Fruit fly (Drosophila melanogaster) whole organism: ENCODE measurements around the gene toe.

ENCODE experiments used
- CG8478 ChIP-seq: fragments of >200 bp; optimal IDR thresholded peaks from 2 replicates; lab custom pipeline; 2018; ENCODE audit warnings: inconsistent platforms
- Dll ChIP-seq: fragments of >200 bp; optimal IDR thresholded peaks from 2 replicates; lab custom pipeline; 2017
- EcR ChIP-seq, 2 experiments: fragments of >200 bp; optimal IDR thresholded peaks; 2 replicates each; lab custom pipeline; 2017; ENCODE audit warnings: missing biosample characterization in 2 of 2, missing genetic modification characterization in 2 of 2, missing genetic modification reagents in 2 of 2
- pan ChIP-seq: fragments of >200 bp; optimal IDR thresholded peaks from 2 replicates; lab custom pipeline; 2017
- psq ChIP-seq: fragments of >200 bp; optimal IDR thresholded peaks from 2 replicates; lab custom pipeline; 2017
- usp ChIP-seq: fragments of >200 bp; optimal IDR thresholded peaks from 2 replicates; lab custom pipeline; 2017; ENCODE audit warnings: missing biosample characterization, missing genetic modification characterization, mixed read lengths

toe gene

DNA sequence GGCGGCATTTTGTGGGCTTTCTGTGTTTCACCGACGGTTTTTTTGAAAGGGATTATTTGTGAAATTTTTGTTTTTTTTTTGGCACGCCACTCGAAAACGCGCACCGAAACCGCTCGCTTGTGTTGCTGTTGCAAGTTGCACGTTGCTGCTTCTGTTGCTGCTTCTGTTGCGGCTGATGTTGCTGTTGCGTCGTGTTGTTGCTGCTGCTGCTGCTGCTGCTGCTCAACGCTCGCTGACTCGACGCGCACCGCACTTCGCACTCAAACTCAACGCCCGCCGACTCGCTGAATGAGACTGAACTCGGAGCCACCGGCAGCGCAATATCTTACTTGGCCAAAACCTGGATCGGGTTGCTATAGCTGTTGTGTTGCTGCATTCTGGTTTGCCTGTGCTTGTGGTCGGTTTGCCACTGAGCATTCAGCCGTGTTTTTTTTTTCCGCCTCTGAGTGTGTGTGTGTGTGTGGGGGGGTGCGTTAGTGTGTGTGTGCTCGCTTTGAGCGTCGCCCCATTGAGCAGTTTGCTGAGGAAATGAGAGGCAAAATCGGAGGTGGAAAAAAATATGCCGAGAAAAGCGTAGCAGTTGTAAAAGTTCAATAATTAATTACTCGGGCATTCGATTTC, at the start of gene toe:
TSS of gene toe (minus strand) at position 277 of the 621 bp plus-strand sequence.
- TF ChIP-seq psq (lab: Kevin White, UChicago) (no peak), pan (lab: Kevin White, UChicago) (no peak), EcR (GFP tag; optimal IDR thresholded peaks at IDR 0.05; lab: Kevin White, UChicago) (no peak), CG8478 (lab: Kevin White, UChicago) (no peak)

DNA sequence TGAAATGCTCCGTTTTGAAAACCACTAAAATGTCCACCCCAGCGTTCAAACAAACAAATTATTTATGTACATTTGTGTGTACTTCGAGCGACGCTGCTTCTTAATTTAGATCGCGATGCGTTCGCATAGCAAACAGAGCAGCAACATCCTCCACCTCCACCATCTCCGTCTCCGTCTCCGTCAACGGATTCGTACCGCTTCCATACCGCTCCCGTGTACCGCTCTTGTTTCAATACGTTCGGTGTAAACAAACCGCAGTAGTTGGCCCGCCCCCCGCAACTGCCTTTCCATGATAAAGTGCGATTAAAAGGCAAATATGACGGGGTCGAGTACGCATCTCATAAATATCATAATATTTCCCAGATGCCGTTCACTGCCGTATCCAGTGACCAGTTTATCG, 49.8 kb upstream of the toe start, which contains the start of gene CG33725:
TSS of gene CG33725 (plus strand) at position 364 of the 400 bp plus-strand sequence.
- TF ChIP-seq pan (lab: Kevin White, UChicago): no peak
- TF ChIP-seq Dll (lab: Kevin White, UChicago): no peak
- no peak for TF ChIP-seq EcR (GFP tag; optimal IDR thresholded peaks at IDR 0.05; lab: Kevin White, UChicago)
- no peak for TF ChIP-seq CG8478 (lab: Kevin White, UChicago)
- TF ChIP-seq usp (GFP tag; lab: Kevin White, UChicago): no peak
- TF ChIP-seq psq (lab: Kevin White, UChicago): no peak

- TF ChIP-seq EcR (GFP tag; optimal IDR thresholded peaks at IDR 0.05; lab: Kevin White, UChicago): no peak
- TF ChIP-seq usp (GFP tag; lab: Kevin White, UChicago): no peak
- no peak for TF ChIP-seq CG8478 (lab: Kevin White, UChicago)
- no peak for TF ChIP-seq Dll (lab: Kevin White, UChicago)
- TF ChIP-seq pan (lab: Kevin White, UChicago): no peak
- no peak for TF ChIP-seq psq (lab: Kevin White, UChicago)
Observed at dm6 chr3L:12478229-12478628, 45.8 kb upstream of the toe start.

DNA sequence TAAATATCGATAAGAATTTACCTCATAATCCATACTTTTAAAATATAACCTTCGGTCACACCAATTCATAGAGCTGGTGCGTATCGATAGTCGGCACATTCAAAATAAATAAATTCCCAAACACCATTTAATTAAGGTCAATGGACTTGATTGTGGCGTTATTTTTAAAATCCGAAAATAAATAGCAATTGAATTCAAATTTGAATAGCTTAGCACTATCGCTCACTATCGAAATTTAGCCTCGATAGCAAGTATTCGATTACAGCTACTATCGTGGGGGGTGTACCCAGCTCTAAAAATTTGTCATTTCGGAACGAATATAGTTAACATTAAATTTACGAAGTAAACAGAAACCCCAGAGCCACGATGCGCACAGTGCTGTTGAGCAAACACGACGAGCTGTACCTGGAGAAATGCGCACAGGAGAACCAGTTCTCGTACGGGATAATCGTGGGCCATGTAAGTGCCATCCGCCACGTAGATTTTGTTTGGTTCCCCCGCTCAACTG, 39.1 kb upstream of the toe start, which contains the start of gene CG10616:
TSS of gene CG10616 (plus strand) at position 258 of the 508 bp plus-strand sequence.
- TF ChIP-seq pan (lab: Kevin White, UChicago): no peak
- TF ChIP-seq CG8478 (lab: Kevin White, UChicago): no peak
- no peak for TF ChIP-seq Dll (lab: Kevin White, UChicago)
- TF ChIP-seq usp (GFP tag; lab: Kevin White, UChicago): no peak
- TF ChIP-seq psq (lab: Kevin White, UChicago): peak; percentile 51
- TF ChIP-seq EcR (GFP tag; optimal IDR thresholded peaks at IDR 0.05; lab: Kevin White, UChicago): no peak

DNA sequence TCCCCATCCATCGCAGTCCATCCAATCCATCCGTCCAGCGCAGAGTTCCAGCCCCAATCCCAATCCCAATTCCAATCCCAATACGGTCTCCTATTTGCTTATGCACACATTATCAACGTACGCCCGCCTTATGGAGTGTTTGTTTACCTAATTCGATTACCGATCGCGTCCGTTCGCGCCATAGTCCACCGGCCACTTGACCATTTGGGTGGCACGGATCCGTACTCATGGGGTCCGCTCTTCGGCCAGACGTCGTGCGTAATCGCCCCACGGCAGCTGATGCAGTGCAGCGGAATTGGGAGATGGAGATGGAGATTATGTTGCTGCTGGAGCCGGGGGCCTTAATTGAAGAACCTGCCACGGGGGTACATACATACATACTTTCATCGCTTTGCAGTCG, 38.0 kb upstream of the toe start:
- TF ChIP-seq usp (GFP tag; lab: Kevin White, UChicago) (no peak), pan (lab: Kevin White, UChicago) (no peak), EcR (GFP tag; optimal IDR thresholded peaks at IDR 0.05; lab: Kevin White, UChicago) (no peak), CG8478 (lab: Kevin White, UChicago) (no peak), psq (lab: Kevin White, UChicago) (no peak), Dll (lab: Kevin White, UChicago) (no peak)

dm6 chr3L:12469684-12470083, 37.2 kb upstream of the toe start, which contains the start of gene CG32102:
Gene CG32102 (minus strand): TSS chr3L:12469784.
- no peak for TF ChIP-seq EcR (GFP tag; optimal IDR thresholded peaks at IDR 0.05; lab: Kevin White, UChicago)
- no peak for TF ChIP-seq Dll (lab: Kevin White, UChicago)
- no peak for TF ChIP-seq CG8478 (lab: Kevin White, UChicago)

- no peak for TF ChIP-seq pan (lab: Kevin White, UChicago)
- TF ChIP-seq usp (GFP tag; lab: Kevin White, UChicago): no peak
- TF ChIP-seq CG8478 (lab: Kevin White, UChicago): peak; percentile 94
- peak; percentile 34 for TF ChIP-seq Dll (lab: Kevin White, UChicago)
Observed at dm6 chr3L:12468016-12468415, 35.5 kb upstream of the toe start, which contains the start of gene eyg. Gene eyg (minus strand): TSS chr3L:12468021.

- TF ChIP-seq usp (GFP tag; lab: Kevin White, UChicago): no peak
- no peak for TF ChIP-seq CG8478 (lab: Kevin White, UChicago)
- no peak for TF ChIP-seq pan (lab: Kevin White, UChicago)
- TF ChIP-seq psq (lab: Kevin White, UChicago): no peak
- TF ChIP-seq Dll (lab: Kevin White, UChicago): no peak
- no peak for TF ChIP-seq EcR (GFP tag; optimal IDR thresholded peaks at IDR 0.05; lab: Kevin White, UChicago)
Observed at dm6 chr3L:12465229-12465628, 32.8 kb upstream of the toe start.

- no peak for TF ChIP-seq psq (lab: Kevin White, UChicago)
- no peak for TF ChIP-seq usp (GFP tag; lab: Kevin White, UChicago)
- TF ChIP-seq pan (lab: Kevin White, UChicago): no peak
- TF ChIP-seq CG8478 (lab: Kevin White, UChicago): no peak
- no peak for TF ChIP-seq EcR (GFP tag; optimal IDR thresholded peaks at IDR 0.05; lab: Kevin White, UChicago)
- no peak for TF ChIP-seq Dll (lab: Kevin White, UChicago)
Observed at dm6 chr3L:12463580-12463979, 31.1 kb upstream of the toe start.

DNA sequence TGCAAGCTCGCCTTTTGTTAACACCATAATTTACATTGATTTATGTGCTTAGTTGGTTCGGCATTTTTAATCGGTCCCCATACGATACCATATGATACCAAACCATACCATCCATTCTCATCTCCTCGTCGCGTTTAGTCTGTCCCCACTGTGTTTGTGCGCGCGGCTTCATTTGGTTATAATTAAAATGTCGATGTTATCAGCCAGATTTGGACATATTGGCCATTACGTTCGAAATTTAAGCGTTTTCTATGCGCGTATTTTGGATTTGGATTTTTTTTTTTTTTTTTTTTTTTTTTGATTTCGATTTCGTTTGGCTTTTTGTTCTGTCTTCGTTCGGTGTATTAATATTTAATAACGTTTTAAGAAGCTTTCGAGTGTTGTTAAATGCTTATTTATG, 29.5 kb upstream of the toe start:
- TF ChIP-seq usp (GFP tag; lab: Kevin White, UChicago): no peak
- TF ChIP-seq EcR (GFP tag; optimal IDR thresholded peaks at IDR 0.05; lab: Kevin White, UChicago): no peak
- no peak for TF ChIP-seq Dll (lab: Kevin White, UChicago)
- no peak for TF ChIP-seq CG8478 (lab: Kevin White, UChicago)
- no peak for TF ChIP-seq pan (lab: Kevin White, UChicago)
- TF ChIP-seq psq (lab: Kevin White, UChicago): no peak

- TF ChIP-seq CG8478 (lab: Kevin White, UChicago): no peak
- no peak for TF ChIP-seq pan (lab: Kevin White, UChicago)
- no peak for TF ChIP-seq Dll (lab: Kevin White, UChicago)
Observed at dm6 chr3L:12456916-12457662, 24.6 kb upstream of the toe start.
